Fruit fly (Drosophila melanogaster): ENCODE results near the gene CG14985.

- TF ChIP-seq CG2199 (GFP tag; IDR thresholded peaks at IDR 0.05) (no peak), Max (GFP tag; optimal IDR thresholded peaks at IDR 0.05) (no peak), cwo (GFP tag; optimal IDR thresholded peaks at IDR 0.05) (no peak), CG17612 (GFP tag; IDR thresholded peaks at IDR 0.05) (no peak), vvl (GFP tag; IDR thresholded peaks at IDR 0.05) (no peak), sob (GFP tag; IDR thresholded peaks at IDR 0.05) (no peak), CG18619 (GFP tag; optimal IDR thresholded peaks at IDR 0.05) (no peak)
These were observed 43.0 kb downstream of the CG14985 start, which contains the start of gene CG1136 for dm6 chr3L:4046289-4046688.

Data from whole organism, embryonic.